Worm (Caenorhabditis elegans) whole organism, young adult: ENCODE measurements around the gene Y37A1A.3.
A peak's percentile ranks its signal among the peaks of the same experiment; 100 is the strongest.

Experiments
- B0035.1 ChIP-seq: sonication (generic microtip); optimal IDR thresholded peaks from 2 replicates; lab custom pipeline; 2016; ENCODE audit warnings: missing genetic modification characterization, mild to moderate bottlenecking, missing compliant biosample characterization, missing genotype, missing genetic modification reagents
- B0261.1 ChIP-seq: sonication (generic microtip); optimal IDR thresholded peaks from 2 replicates; lab custom pipeline; 2016; ENCODE audit warnings: mild to moderate bottlenecking, missing genetic modification characterization, moderate library complexity, missing compliant biosample characterization
- C06A6.2 ChIP-seq: fragments of 200-800 bp; sonication (Bioruptor generic); conservative IDR thresholded peaks from 2 replicates; pipeline ENCODE4 v1.3.6; 2022; ENCODE audit warnings: missing genetic modification characterization, missing compliant biosample characterization
- C17E4.6 ChIP-seq: fragments of 200-800 bp; sonication (Bioruptor generic); IDR thresholded peaks from 2 replicates; pipeline ENCODE4 v1.3.6; 2022; ENCODE audit warnings: missing genetic modification reagents, missing genetic modification characterization, missing compliant biosample characterization
- D2030.7 ChIP-seq: fragments of 200-800 bp; sonication (Bioruptor generic); IDR thresholded peaks from 2 replicates; pipeline ENCODE4 v1.3.6; 2022; ENCODE audit warnings: missing genetic modification reagents, missing genetic modification characterization, missing compliant biosample characterization
- F22D6.2 ChIP-seq: sonication (generic microtip); optimal IDR thresholded peaks from 2 replicates; lab custom pipeline; 2016; ENCODE audit warnings: mild to moderate bottlenecking, missing genetic modification characterization, missing compliant biosample characterization
- F23B12.7 ChIP-seq: sonication (generic microtip); optimal IDR thresholded peaks from 2 replicates; lab custom pipeline; 2017; ENCODE audit warnings: missing genetic modification characterization, mild to moderate bottlenecking, missing compliant biosample characterization, antibody characterized with exemption, moderate library complexity; ENCODE audit not compliant: insufficient read depth
- F49E8.2 ChIP-seq: sonication (generic microtip); optimal IDR thresholded peaks from 3 replicates; lab custom pipeline; 2017; ENCODE audit warnings: missing genetic modification characterization, mild to moderate bottlenecking, missing compliant biosample characterization, antibody characterized with exemption, moderate library complexity; ENCODE audit not compliant: insufficient read depth
- F57A8.1 ChIP-seq: fragments of 200-800 bp; sonication (Bioruptor generic); optimal IDR thresholded peaks from 2 replicates; lab custom pipeline; 2018; ENCODE audit warnings: mild to moderate bottlenecking, missing genetic modification characterization, moderate library complexity, missing compliant biosample characterization
- Y53G8AR.9 ChIP-seq: fragments of 200-800 bp; sonication (Bioruptor generic); conservative IDR thresholded peaks from 2 replicates; pipeline ENCODE4 v1.3.6; 2022; ENCODE audit warnings: missing genetic modification reagents, missing genetic modification characterization, missing compliant biosample characterization
- Y56A3A.18 ChIP-seq: fragments of 200-800 bp; sonication (Bioruptor generic); IDR thresholded peaks from 2 replicates; pipeline ENCODE4 v1.3.6; 2022; ENCODE audit warnings: missing genetic modification reagents, missing genetic modification characterization, missing compliant biosample characterization
- Y67H2A.10 ChIP-seq: fragments of 200-800 bp; sonication (Bioruptor generic); conservative IDR thresholded peaks from 2 replicates; pipeline ENCODE4 v1.3.6; 2022; ENCODE audit warnings: missing genetic modification reagents, missing genetic modification characterization, missing compliant biosample characterization
- akir-1 ChIP-seq: fragments of 200-800 bp; sonication (Bioruptor generic); optimal IDR thresholded peaks from 2 replicates; lab custom pipeline; 2018; ENCODE audit warnings: mild to moderate bottlenecking, missing genetic modification characterization, moderate library complexity, missing compliant biosample characterization
- ama-1 ChIP-seq, 3 experiments: fragments of 150-350 bp in 1 of 3; sonication (generic microtip) in 2 of 3; optimal IDR thresholded peaks; 2 replicates each; lab custom pipeline; 2014 to 2018; ENCODE audit warnings: missing biosample characterization in 2 of 3, missing genetic modification characterization in 2 of 3, missing genetic modification reagents in 2 of 3
- aptf-3 ChIP-seq: fragments of 200-800 bp; sonication (Bioruptor generic); IDR thresholded peaks from 2 replicates; pipeline ENCODE4 v1.3.6; 2022; ENCODE audit warnings: missing genetic modification characterization, missing compliant biosample characterization
- cebp-2 ChIP-seq: fragments of 200-800 bp; sonication (Bioruptor generic); IDR thresholded peaks from 2 replicates; pipeline ENCODE4 v1.3.6; 2022; ENCODE audit warnings: missing genetic modification characterization, missing compliant biosample characterization
- ceh-58 ChIP-seq: fragments of 200-800 bp; sonication (Bioruptor generic); IDR thresholded peaks from 2 replicates; pipeline ENCODE4 v1.3.6; 2022; ENCODE audit warnings: missing genetic modification characterization, missing compliant biosample characterization
- ceh-91 ChIP-seq: fragments of 200-800 bp; sonication (Bioruptor generic); IDR thresholded peaks from 2 replicates; pipeline ENCODE4 v1.3.6; 2022; ENCODE audit warnings: missing genetic modification reagents, missing genetic modification characterization, missing compliant biosample characterization
- dpff-1 ChIP-seq: sonication (generic microtip); optimal IDR thresholded peaks from 2 replicates; lab custom pipeline; 2017; ENCODE audit warnings: mild to moderate bottlenecking, missing genetic modification characterization, missing compliant biosample characterization
- dpl-1 ChIP-seq: fragments of 150-350 bp; optimal IDR thresholded peaks from 2 replicates; lab custom pipeline; 2014; ENCODE audit warnings: missing biosample characterization, missing genetic modification reagents, missing genetic modification characterization
- efl-1 ChIP-seq: fragments of 150-350 bp; optimal IDR thresholded peaks from 2 replicates; lab custom pipeline; 2014; ENCODE audit warnings: missing biosample characterization, missing genetic modification reagents, missing genetic modification characterization
- egrh-3 ChIP-seq: fragments of 200-800 bp; sonication (Bioruptor generic); IDR thresholded peaks from 2 replicates; pipeline ENCODE4 v1.3.6; 2022; ENCODE audit warnings: missing genetic modification reagents, missing genetic modification characterization, missing compliant biosample characterization
- gei-17 ChIP-seq: fragments of 200-800 bp; sonication (Bioruptor generic); optimal IDR thresholded peaks from 2 replicates; lab custom pipeline; 2018; ENCODE audit warnings: mild to moderate bottlenecking, missing genetic modification characterization, missing compliant biosample characterization
- him-1 ChIP-seq: sonication (generic microtip); optimal IDR thresholded peaks from 2 replicates; lab custom pipeline; 2016; ENCODE audit warnings: missing genotype, missing genetic modification reagents, missing genetic modification characterization, missing compliant biosample characterization
- hlh-12 ChIP-seq: sonication (generic microtip); optimal IDR thresholded peaks from 2 replicates; lab custom pipeline; 2016; ENCODE audit warnings: missing genetic modification characterization, missing compliant biosample characterization
- hmg-1.2 ChIP-seq: fragments of 200-800 bp; sonication (Bioruptor generic); IDR thresholded peaks from 2 replicates; pipeline ENCODE4 v1.3.6; 2022; ENCODE audit warnings: missing genetic modification reagents, missing genetic modification characterization, missing compliant biosample characterization
- hmg-20 ChIP-seq: fragments of 200-800 bp; sonication (Bioruptor generic); IDR thresholded peaks from 2 replicates; pipeline ENCODE4 v1.3.6; 2022; ENCODE audit warnings: missing genetic modification reagents, missing genetic modification characterization, missing compliant biosample characterization
- lin-26 ChIP-seq: fragments of 200-800 bp; sonication (Bioruptor generic); IDR thresholded peaks from 2 replicates; pipeline ENCODE4 v1.3.6; 2022; ENCODE audit warnings: missing genetic modification reagents, missing genetic modification characterization, missing compliant biosample characterization
- lin-35 ChIP-seq, 3 experiments: fragments of 150-350 bp in 2 of 3; sonication (generic microtip) in 1 of 3; optimal IDR thresholded peaks; 2 replicates each; lab custom pipeline; 2014 to 2018; ENCODE audit warnings: missing biosample characterization in 3 of 3, missing genetic modification characterization in 3 of 3, missing genetic modification reagents in 3 of 3
- lin-54 ChIP-seq: fragments of 200-800 bp; sonication (Bioruptor generic); optimal IDR thresholded peaks from 2 replicates; lab custom pipeline; 2018; ENCODE audit warnings: mild to moderate bottlenecking, missing genetic modification characterization, missing compliant biosample characterization
- madf-6 ChIP-seq: fragments of 200-800 bp; sonication (Bioruptor generic); IDR thresholded peaks from 2 replicates; pipeline ENCODE4 v1.3.6; 2022; ENCODE audit warnings: missing genetic modification reagents, missing genetic modification characterization, missing compliant biosample characterization
- nfya-2 ChIP-seq: fragments of 200-800 bp; sonication (Bioruptor generic); IDR thresholded peaks from 2 replicates; pipeline ENCODE4 v1.3.6; 2022; ENCODE audit warnings: missing genetic modification reagents, missing genetic modification characterization, missing compliant biosample characterization
- nhr-120 ChIP-seq: fragments of 200-800 bp; sonication (Bioruptor generic); IDR thresholded peaks from 2 replicates; pipeline ENCODE4 v1.3.6; 2022; ENCODE audit warnings: missing genetic modification characterization, missing compliant biosample characterization
- nhr-27 ChIP-seq: fragments of 200-800 bp; sonication (Bioruptor generic); optimal IDR thresholded peaks from 2 replicates; lab custom pipeline; 2018; ENCODE audit warnings: mild to moderate bottlenecking, missing genetic modification characterization, moderate library complexity, missing compliant biosample characterization
- rcor-1 ChIP-seq: fragments of 200-800 bp; sonication (Bioruptor generic); IDR thresholded peaks from 2 replicates; pipeline ENCODE4 v1.3.6; 2022; ENCODE audit warnings: missing genetic modification reagents, missing genetic modification characterization, missing compliant biosample characterization
- rpc-1 ChIP-seq, 2 experiments: fragments of 150-350 bp in 1 of 2; sonication (generic microtip) in 1 of 2; optimal IDR thresholded peaks; 2 replicates each; lab custom pipeline; 2014 to 2018; ENCODE audit warnings: missing biosample characterization in 1 of 2, missing genetic modification characterization in 1 of 2, missing genetic modification reagents in 1 of 2, missing genotype in 1 of 2
- snpc-1.3 ChIP-seq: sonication (generic microtip); optimal IDR thresholded peaks from 2 replicates; lab custom pipeline; 2017; ENCODE audit warnings: missing genetic modification characterization, mild to moderate bottlenecking, missing compliant biosample characterization, antibody characterized with exemption, moderate library complexity, missing genotype, missing genetic modification reagents; ENCODE audit not compliant: insufficient read depth
- snpc-4 ChIP-seq, 5 experiments: fragments of 150-350 bp in 1 of 5; sonication (generic microtip) in 4 of 5; optimal IDR thresholded peaks; 2 replicates each; lab custom pipeline; 2014 to 2018; ENCODE audit warnings: missing genetic modification characterization in 5 of 5, missing biosample characterization in 3 of 5, antibody characterized with exemption in 2 of 5, mild to moderate bottlenecking in 2 of 5, missing compliant biosample characterization in 2 of 5, missing genotype in 2 of 5, moderate library complexity in 2 of 5, missing genetic modification reagents in 1 of 5
- sptf-2 ChIP-seq: fragments of 200-800 bp; sonication (Bioruptor generic); optimal IDR thresholded peaks from 2 replicates; lab custom pipeline; 2018; ENCODE audit warnings: mild to moderate bottlenecking, missing genetic modification characterization, missing compliant biosample characterization
- tbx-9 ChIP-seq: sonication (generic microtip); optimal IDR thresholded peaks from 2 replicates; lab custom pipeline; 2016; ENCODE audit warnings: borderline replicate concordance, missing genetic modification characterization, inconsistent platforms, missing compliant biosample characterization
- zim-3 ChIP-seq: sonication (generic microtip); optimal IDR thresholded peaks from 2 replicates; lab custom pipeline; 2017; ENCODE audit warnings: mild to moderate bottlenecking, missing genetic modification characterization, moderate library complexity, missing compliant biosample characterization
- ztf-18 ChIP-seq: sonication (generic microtip); optimal IDR thresholded peaks from 2 replicates; lab custom pipeline; 2016; ENCODE audit warnings: missing genotype, mild to moderate bottlenecking, missing genetic modification characterization, missing compliant biosample characterization
- ztf-22 ChIP-seq: fragments of 200-800 bp; sonication (Bioruptor generic); optimal IDR thresholded peaks from 2 replicates; lab custom pipeline; 2018; ENCODE audit warnings: mild to moderate bottlenecking, missing genetic modification characterization, moderate library complexity, missing compliant biosample characterization
- ztf-28 ChIP-seq: fragments of 200-800 bp; sonication (Bioruptor generic); IDR thresholded peaks from 2 replicates; pipeline ENCODE4 v1.3.6; 2022; ENCODE audit warnings: missing genetic modification reagents, missing genetic modification characterization, missing compliant biosample characterization
- ztf-3 ChIP-seq: fragments of 200-800 bp; sonication (Bioruptor generic); optimal IDR thresholded peaks from 2 replicates; lab custom pipeline; 2018; ENCODE audit warnings: mild to moderate bottlenecking, missing genetic modification characterization, missing compliant biosample characterization

Gene Y37A1A.3

ce11 chrIV:13887408-13888163, 15.1 kb downstream of the Y37A1A.3 start, which contains the start of gene lin-66 (continued):
- TF ChIP-seq ceh-58 (GFP tag; lab: Robert Waterston, UW) (0 out of 2 replicates have a peak, but pooled peaks have one; percentile 65), C06A6.2 (GFP tag; lab: Robert Waterston, UW) (peak; percentile 68), ceh-91 (GFP tag; lab: Robert Waterston, UW) (no peak), cebp-2 (GFP tag; lab: Robert Waterston, UW) (peak; percentile 93), F23B12.7 (tag; lab: Kevin White, UChicago) (peak; percentile 43), F49E8.2 (tag; lab: Kevin White, UChicago) (no peak), C17E4.6 (GFP tag; lab: Robert Waterston, UW) (peak; percentile 38; the same call in 1 of the 2 replicates), dpl-1 (no peak), dpff-1 (no peak), snpc-1.3 (no peak), aptf-3 (GFP tag; lab: Robert Waterston, UW) (0 out of 2 replicates have a peak, but pooled peaks have one; percentile 44), hlh-12 (tag; lab: Kevin White, UChicago) (no peak), nhr-120 (GFP tag; lab: Robert Waterston, UW) (no peak), efl-1 (no peak), ztf-22 (peak; percentile 33), Y53G8AR.9 (GFP tag; lab: Robert Waterston, UW) (peak; percentile 69; the same call in 1 of the 2 replicates), Y67H2A.10 (peak; percentile 84), lin-35 (GFP tag; optimal IDR thresholded peaks at IDR 0.05; lab: Kevin White, UChicago) (no peak), gei-17 (GFP tag; lab: Kevin White, UChicago) (peak; percentile 52), rpc-1 (optimal IDR thresholded peaks at IDR 0.05; lab: Kevin White, UChicago) (no peak), rpc-1 (tag; optimal IDR thresholded peaks at IDR 0.05; lab: Kevin White, UChicago) (no peak), akir-1 (GFP tag; lab: Kevin White, UChicago) (peak; percentile 16), him-1 (tag; lab: Kevin White, UChicago) (no peak), lin-26 (GFP tag; lab: Robert Waterston, UW) (peak; percentile 75; the same call in 1 of the 2 replicates), zim-3 (tag; lab: Kevin White, UChicago) (no peak), snpc-4 (GFP tag; optimal IDR thresholded peaks at IDR 0.05; lab: Kevin White, UChicago) (no peak), snpc-4 (tag; optimal IDR thresholded peaks at IDR 0.05; lab: Kevin White, UChicago) (peak; percentile 37 to 84 (median 72)), hmg-20 (peak; percentile 56; the same call in 1 of the 2 replicates), lin-54 (GFP tag; lab: Kevin White, UChicago) (peak; percentile 58), B0261.1 (tag; lab: Kevin White, UChicago) (no peak), ztf-3 (GFP tag; lab: Kevin White, UChicago) (peak; percentile 75), ztf-28 (GFP tag; lab: Robert Waterston, UW) (no peak), nfya-2 (no peak), nhr-27 (tag; lab: Kevin White, UChicago) (peak; percentile 46), ztf-18 (peak; percentile 84), Y56A3A.18 (peak; percentile 18; the same call in 1 of the 2 replicates), rcor-1 (GFP tag; lab: Robert Waterston, UW) (peak; percentile 44; the same call in 1 of the 2 replicates), madf-6 (GFP tag; lab: Robert Waterston, UW) (0 out of 2 replicates have a peak, but pooled peaks have one; percentile 28), D2030.7 (GFP tag; lab: Robert Waterston, UW) (no peak), F57A8.1 (GFP tag; lab: Kevin White, UChicago) (no peak), sptf-2 (no peak), B0035.1 (tag; lab: Kevin White, UChicago) (peak; percentile 64), tbx-9 (tag; lab: Kevin White, UChicago) (no peak), egrh-3 (GFP tag; lab: Robert Waterston, UW) (peak; percentile 88), F22D6.2 (tag; lab: Kevin White, UChicago) (peak; percentile 46), ama-1 (optimal IDR thresholded peaks at IDR 0.05; lab: Kevin White, UChicago) (peak; percentile 63), ama-1 (GFP tag; optimal IDR thresholded peaks at IDR 0.05; lab: Kevin White, UChicago) (no peak), hmg-1.2 (GFP tag; lab: Robert Waterston, UW) (peak; percentile 85)
